Fruit fly (Drosophila melanogaster) whole organism, embryonic: Measurements from ENCODE around the gene schlank.

Experiments
- CG12391 ChIP-seq: fragments of 200-800 bp; sonication (Bioruptor generic); optimal IDR thresholded peaks from 3 replicates; lab custom pipeline; 2018; ENCODE audit warnings: missing biosample characterization, mild to moderate bottlenecking, missing genetic modification characterization, moderate library complexity
- CG15514 ChIP-seq: fragments of 200-800 bp; sonication (Bioruptor generic); optimal IDR thresholded peaks from 3 replicates; lab custom pipeline; 2017; ENCODE audit warnings: missing biosample characterization, missing genetic modification characterization, mild to moderate bottlenecking, moderate library complexity, missing genetic modification reagents
- CG16813 ChIP-seq: fragments of 200-800 bp; sonication (Bioruptor generic); IDR thresholded peaks from 3 replicates; pipeline ENCODE4 v1.3.6; 2022; ENCODE audit warnings: missing biosample characterization, missing genetic modification characterization; ENCODE audit not compliant: partially characterized antibody
- CG16815 ChIP-seq: fragments of 200-800 bp; sonication (Bioruptor generic); optimal IDR thresholded peaks from 3 replicates; lab custom pipeline; 2017; ENCODE audit warnings: missing biosample characterization, mild to moderate bottlenecking, missing genetic modification characterization
- CG18619 ChIP-seq: fragments of 200-800 bp; sonication (Bioruptor generic); optimal IDR thresholded peaks from 3 replicates; lab custom pipeline; 2017; ENCODE audit warnings: missing biosample characterization, mild to moderate bottlenecking, missing genetic modification characterization
- CG2129 ChIP-seq: fragments of 200-800 bp; sonication (Bioruptor generic); IDR thresholded peaks from 2 replicates; pipeline ENCODE4 v1.3.6; 2022; ENCODE audit warnings: missing biosample characterization, missing genetic modification characterization; ENCODE audit not compliant: partially characterized antibody
- CG34224 ChIP-seq: fragments of 200-800 bp; sonication (Bioruptor generic); IDR thresholded peaks from 3 replicates; pipeline ENCODE4 v1.3.6; 2022; ENCODE audit warnings: missing biosample characterization, missing genetic modification characterization; ENCODE audit not compliant: partially characterized antibody
- CG42726 ChIP-seq: fragments of 200-800 bp; sonication (Bioruptor generic); IDR thresholded peaks from 2 replicates; pipeline ENCODE4 v1.3.6; 2022; ENCODE audit warnings: missing biosample characterization, missing genetic modification characterization; ENCODE audit not compliant: partially characterized antibody
- CG4360 ChIP-seq: fragments of 200-800 bp; sonication (Bioruptor generic); IDR thresholded peaks from 2 replicates; pipeline ENCODE4 v1.3.6; 2022; ENCODE audit warnings: missing biosample characterization, missing genetic modification characterization
- CG4404 ChIP-seq: fragments of 200-800 bp; sonication (Bioruptor generic); IDR thresholded peaks from 2 replicates; pipeline ENCODE4 v1.3.6; 2022; ENCODE audit warnings: missing biosample characterization, missing genetic modification characterization
- CG4707 ChIP-seq: fragments of 200-800 bp; sonication (Bioruptor generic); optimal IDR thresholded peaks from 2 replicates; lab custom pipeline; 2018; ENCODE audit warnings: missing biosample characterization, mild to moderate bottlenecking, missing genetic modification characterization, moderate library complexity
- CG5180 ChIP-seq: fragments of 200-800 bp; sonication (Bioruptor generic); optimal IDR thresholded peaks from 3 replicates; lab custom pipeline; 2017; ENCODE audit warnings: missing biosample characterization, missing genetic modification characterization, mild to moderate bottlenecking, moderate library complexity, missing genetic modification reagents
- CG7963 ChIP-seq: fragments of 200-800 bp; sonication (Bioruptor generic); IDR thresholded peaks from 3 replicates; pipeline ENCODE4 v1.3.6; 2022; ENCODE audit warnings: missing biosample characterization, missing genetic modification characterization; ENCODE audit not compliant: partially characterized antibody
- CG9437 ChIP-seq: fragments of 200-800 bp; sonication (Bioruptor generic); optimal IDR thresholded peaks from 2 replicates; lab custom pipeline; 2018; ENCODE audit warnings: missing biosample characterization, mild to moderate bottlenecking, missing genetic modification characterization
- Dll ChIP-seq: fragments of 200-800 bp; sonication (Bioruptor generic); IDR thresholded peaks from 4 replicates; pipeline ENCODE4 v1.3.6; 2022; ENCODE audit warnings: missing biosample characterization, missing genetic modification characterization; ENCODE audit not compliant: partially characterized antibody
- Doc3 ChIP-seq: fragments of 200-800 bp; sonication (Bioruptor generic); IDR thresholded peaks from 3 replicates; pipeline ENCODE4 v1.3.6; 2022; ENCODE audit warnings: missing biosample characterization, missing genetic modification characterization; ENCODE audit not compliant: partially characterized antibody
- Dp ChIP-seq: fragments of 200-800 bp; sonication (Bioruptor generic); optimal IDR thresholded peaks from 2 replicates; lab custom pipeline; 2018; ENCODE audit warnings: missing biosample characterization, mild to moderate bottlenecking, missing genetic modification characterization, moderate library complexity
- Dref ChIP-seq: fragments of 200-800 bp; sonication (Bioruptor generic); IDR thresholded peaks from 2 replicates; pipeline ENCODE4 v1.3.6; 2022; ENCODE audit warnings: missing biosample characterization, missing genetic modification characterization
- Ets97D ChIP-seq: fragments of 200-800 bp; sonication (Bioruptor generic); optimal IDR thresholded peaks from 3 replicates; lab custom pipeline; 2016; ENCODE audit warnings: missing biosample characterization, missing genetic modification characterization
- Hmr ChIP-seq: fragments of 200-800 bp; sonication (Bioruptor generic); optimal IDR thresholded peaks from 3 replicates; lab custom pipeline; 2017; ENCODE audit warnings: mild to moderate bottlenecking, missing biosample characterization, missing genetic modification reagents, missing genetic modification characterization
- Jarid2 ChIP-seq: fragments of 200-800 bp; sonication (Bioruptor generic); optimal IDR thresholded peaks from 3 replicates; lab custom pipeline; 2017; ENCODE audit warnings: mild to moderate bottlenecking, missing biosample characterization, missing genetic modification reagents, missing genetic modification characterization
- Myb ChIP-seq: fragments of 200-800 bp; sonication (Bioruptor generic); optimal IDR thresholded peaks from 2 replicates; lab custom pipeline; 2016; ENCODE audit warnings: missing biosample characterization, missing genetic modification characterization
- Pdp1 ChIP-seq, 2 experiments: fragments of 200-800 bp; sonication (Bioruptor generic); optimal IDR thresholded peaks; 3 replicates each; lab custom pipeline; 2016; ENCODE audit warnings: missing biosample characterization in 2 of 2, missing genetic modification characterization in 2 of 2, mild to moderate bottlenecking in 1 of 2, moderate library complexity in 1 of 2
- Rfx ChIP-seq: fragments of 200-800 bp; sonication (Bioruptor generic); IDR thresholded peaks from 2 replicates; pipeline ENCODE4 v1.3.6; 2022; ENCODE audit warnings: missing biosample characterization, missing genetic modification characterization
- Scr ChIP-seq: fragments of 200-800 bp; sonication (Bioruptor generic); IDR thresholded peaks from 2 replicates; pipeline ENCODE4 v1.3.6; 2022; ENCODE audit warnings: missing biosample characterization, missing genetic modification characterization; ENCODE audit not compliant: partially characterized antibody
- Sry-δ ChIP-seq: fragments of 200-800 bp; sonication (Bioruptor generic); optimal IDR thresholded peaks from 2 replicates; lab custom pipeline; 2016; ENCODE audit warnings: missing biosample characterization, missing genetic modification characterization
- Taf1 ChIP-seq: fragments of 200-800 bp; sonication (Bioruptor generic); IDR thresholded peaks from 2 replicates; pipeline ENCODE4 v1.3.6; 2022; ENCODE audit warnings: missing biosample characterization, missing genetic modification characterization
- Usf ChIP-seq: fragments of 200-800 bp; sonication (Bioruptor generic); optimal IDR thresholded peaks from 2 replicates; lab custom pipeline; 2017; ENCODE audit warnings: missing genotype, missing biosample characterization, missing genetic modification characterization
- amos ChIP-seq: fragments of 200-800 bp; sonication (Bioruptor generic); IDR thresholded peaks from 2 replicates; pipeline ENCODE4 v1.3.6; 2022; ENCODE audit warnings: missing biosample characterization, missing genetic modification characterization; ENCODE audit not compliant: partially characterized antibody
- ato ChIP-seq: fragments of 200-800 bp; sonication (Bioruptor generic); IDR thresholded peaks from 2 replicates; pipeline ENCODE4 v1.3.6; 2022; ENCODE audit warnings: missing biosample characterization, missing genetic modification characterization; ENCODE audit not compliant: partially characterized antibody
- chinmo ChIP-seq: fragments of 200-800 bp; sonication (Bioruptor generic); IDR thresholded peaks from 4 replicates; pipeline ENCODE4 v1.3.6; 2022; ENCODE audit warnings: missing biosample characterization, missing genetic modification characterization; ENCODE audit not compliant: partially characterized antibody
- dmrt99B ChIP-seq: fragments of 200-800 bp; sonication (Bioruptor generic); optimal IDR thresholded peaks from 2 replicates; lab custom pipeline; 2018; ENCODE audit warnings: missing biosample characterization, mild to moderate bottlenecking, missing genetic modification characterization, moderate library complexity
- exex ChIP-seq: fragments of 200-800 bp; sonication (Bioruptor generic); optimal IDR thresholded peaks from 4 replicates; lab custom pipeline; 2018; ENCODE audit warnings: missing biosample characterization, mild to moderate bottlenecking, missing genetic modification characterization, moderate library complexity
- gem ChIP-seq: fragments of 200-800 bp; sonication (Bioruptor generic); optimal IDR thresholded peaks from 2 replicates; lab custom pipeline; 2019; ENCODE audit warnings: missing biosample characterization, mild to moderate bottlenecking, missing genetic modification characterization, moderate library complexity
- hbn ChIP-seq: fragments of 200-800 bp; sonication (Bioruptor generic); IDR thresholded peaks from 2 replicates; pipeline ENCODE4 v1.3.6; 2022; ENCODE audit warnings: missing biosample characterization, missing genetic modification characterization; ENCODE audit not compliant: partially characterized antibody
- klu ChIP-seq: fragments of 200-800 bp; sonication (Bioruptor generic); IDR thresholded peaks from 2 replicates; pipeline ENCODE4 v1.3.6; 2022; ENCODE audit warnings: missing biosample characterization, missing genetic modification characterization
- lab ChIP-seq: fragments of 200-800 bp; sonication (Bioruptor generic); optimal IDR thresholded peaks from 3 replicates; lab custom pipeline; 2017; ENCODE audit warnings: missing biosample characterization, missing genetic modification characterization, mild to moderate bottlenecking, moderate library complexity, missing genetic modification reagents
- mam ChIP-seq: fragments of 200-800 bp; sonication (Bioruptor generic); optimal IDR thresholded peaks from 3 replicates; lab custom pipeline; 2016; ENCODE audit warnings: missing biosample characterization, missing genetic modification characterization
- mirr ChIP-seq: fragments of 200-800 bp; sonication (Bioruptor generic); optimal IDR thresholded peaks from 3 replicates; lab custom pipeline; 2018; ENCODE audit warnings: missing biosample characterization, mild to moderate bottlenecking, missing genetic modification characterization
- nom ChIP-seq: fragments of 200-800 bp; sonication (Bioruptor generic); optimal IDR thresholded peaks from 2 replicates; lab custom pipeline; 2017; ENCODE audit warnings: missing biosample characterization, missing genetic modification characterization, mild to moderate bottlenecking, moderate library complexity, missing genetic modification reagents
- sens ChIP-seq: fragments of 200-800 bp; sonication (Bioruptor generic); peaks from one replicate; lab custom pipeline; 2016; ENCODE audit warnings: missing biosample characterization, missing genetic modification characterization
- sens-2 ChIP-seq: fragments of 200-800 bp; sonication (Bioruptor generic); IDR thresholded peaks from 2 replicates; pipeline ENCODE4 v1.3.6; 2022; ENCODE audit warnings: missing biosample characterization, missing genetic modification characterization
- sna ChIP-seq: fragments of 200-800 bp; sonication (Bioruptor generic); IDR thresholded peaks from 2 replicates; pipeline ENCODE4 v1.3.6; 2022; ENCODE audit warnings: missing biosample characterization, missing genetic modification characterization; ENCODE audit not compliant: partially characterized antibody
- stwl ChIP-seq: fragments of 200-800 bp; sonication (Bioruptor generic); optimal IDR thresholded peaks from 3 replicates; lab custom pipeline; 2018; ENCODE audit warnings: missing biosample characterization, mild to moderate bottlenecking, missing genetic modification characterization, moderate library complexity
- sug ChIP-seq: fragments of 200-800 bp; optimal IDR thresholded peaks from 2 replicates; lab custom pipeline; 2019; ENCODE audit warnings: missing biosample characterization, mild to moderate bottlenecking, missing genetic modification characterization, moderate library complexity
- tin ChIP-seq: fragments of 200-800 bp; sonication (Bioruptor generic); optimal IDR thresholded peaks from 3 replicates; lab custom pipeline; 2016; ENCODE audit warnings: missing biosample characterization, missing genetic modification characterization
- trem ChIP-seq: fragments of 200-800 bp; optimal IDR thresholded peaks from 3 replicates; lab custom pipeline; 2019; ENCODE audit warnings: missing biosample characterization, mild to moderate bottlenecking, missing genetic modification characterization, moderate library complexity
- usp ChIP-seq: fragments of >200 bp; optimal IDR thresholded peaks from 2 replicates; lab custom pipeline; 2017; ENCODE audit warnings: missing biosample characterization, missing genetic modification characterization
- vnd ChIP-seq: fragments of 200-800 bp; sonication (Bioruptor generic); IDR thresholded peaks from 3 replicates; pipeline ENCODE4 v1.3.6; 2022; ENCODE audit warnings: missing biosample characterization, missing genetic modification characterization; ENCODE audit not compliant: partially characterized antibody
- yki ChIP-seq: fragments of >200 bp; optimal IDR thresholded peaks from 3 replicates; lab custom pipeline; 2018

Gene schlank

DNA sequence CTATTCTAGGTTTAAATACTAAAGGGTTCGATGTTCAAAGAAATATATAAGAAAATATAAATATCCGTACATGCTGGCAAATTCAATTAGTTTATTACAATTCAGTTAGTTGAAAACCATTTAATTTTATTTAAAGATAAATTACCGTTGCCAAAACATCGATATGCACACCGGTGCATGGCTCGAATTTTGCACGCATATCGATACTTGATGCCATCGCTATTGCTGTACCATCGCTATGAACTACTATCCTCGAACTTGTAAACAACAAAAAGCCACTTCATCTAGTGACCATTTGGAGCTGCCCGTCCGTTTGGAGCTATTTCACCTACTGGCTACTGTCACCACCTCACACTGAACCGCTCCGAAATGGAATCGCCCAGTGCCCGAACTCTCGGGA, 6.1 kb downstream of the schlank start, which contains the start of gene Josd (continued):
- TF ChIP-seq vnd (GFP tag; lab: Robert Waterston, UW) (peak; percentile 67), CG2129 (GFP tag; lab: Robert Waterston, UW) (peak; percentile 74; the same call in 1 of the 2 replicates), Myb (peak; percentile 75), sna (GFP tag; lab: Robert Waterston, UW) (peak; percentile 69; the same call in 1 of the 2 replicates), Hmr (GFP tag; lab: Kevin White, UChicago) (peak; percentile 27), dmrt99B (no peak), Sry-δ (GFP tag; lab: Kevin White, UChicago) (peak; percentile 90), Dll (peak; percentile 87), Scr (GFP tag; lab: Robert Waterston, UW) (peak; percentile 86), Rfx (GFP tag; lab: Robert Waterston, UW) (peak; percentile 50), CG15514 (GFP tag; lab: Kevin White, UChicago) (peak; percentile 93), CG18619 (GFP tag; lab: Kevin White, UChicago) (no peak), tin (GFP tag; lab: Kevin White, UChicago) (no peak), CG34224 (GFP tag; lab: Robert Waterston, UW) (peak; percentile 85), CG16813 (GFP tag; lab: Robert Waterston, UW) (peak; percentile 85), nom (GFP tag; lab: Kevin White, UChicago) (no peak), Taf1 (no peak), Dp (GFP tag; lab: Kevin White, UChicago) (peak; percentile 15), sens (GFP tag; lab: Kevin White, UChicago) (peak; percentile 16), CG12391 (tag; lab: Kevin White, UChicago) (peak; percentile 23), yki (lab: Kevin White, UChicago) (no peak), CG5180 (GFP tag; lab: Kevin White, UChicago) (no peak), CG4404 (GFP tag; lab: Robert Waterston, UW) (no peak), Doc3 (GFP tag; lab: Robert Waterston, UW) (peak; percentile 77), CG7963 (peak; percentile 70; the same call in 2 of the 3 replicates), amos (GFP tag; lab: Robert Waterston, UW) (peak; percentile 92), Ets97D (GFP tag; lab: Kevin White, UChicago) (peak; percentile 31), stwl (tag; lab: Kevin White, UChicago) (peak; percentile 48), CG4707 (GFP tag; lab: Kevin White, UChicago) (no peak), CG42726 (peak; percentile 68; the same call in 1 of the 2 replicates), ato (GFP tag; lab: Robert Waterston, UW) (peak; percentile 50; the same call in 1 of the 2 replicates), lab (GFP tag; lab: Kevin White, UChicago) (peak; percentile 1), Dref (peak; percentile 81), trem (tag; lab: Kevin White, UChicago) (peak; percentile 6), CG4360 (GFP tag; lab: Robert Waterston, UW) (no peak), mam (peak; percentile 23), Usf (GFP tag; lab: Kevin White, UChicago) (no peak), hbn (GFP tag; lab: Robert Waterston, UW) (peak; percentile 87)

DNA sequence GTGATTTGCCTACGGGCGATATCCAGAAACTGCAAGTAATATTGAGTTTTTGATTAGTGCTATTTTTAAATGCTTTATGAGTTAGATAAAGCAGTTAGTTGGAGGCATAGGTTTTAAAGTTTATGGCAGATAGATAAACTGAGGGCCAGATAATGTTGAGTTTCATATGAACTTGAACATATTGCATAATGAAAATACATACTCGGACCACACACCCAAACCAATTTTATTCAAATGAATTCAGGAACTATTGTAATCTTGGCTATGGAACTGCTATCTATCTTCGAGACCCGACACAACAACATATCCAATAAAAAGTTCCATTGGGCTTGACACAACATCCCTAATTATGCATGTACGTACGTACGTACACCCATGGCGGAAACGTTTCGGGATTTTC, 7.3 kb downstream of the schlank start:
- TF ChIP-seq Pdp1 (GFP tag; optimal IDR thresholded peaks at IDR 0.05; lab: Kevin White, UChicago) (peak in 1 of 2 experiments; percentile 73), chinmo (no peak), CG16815 (no peak), exex (tag; lab: Kevin White, UChicago) (peak; percentile 37), sens-2 (GFP tag; lab: Robert Waterston, UW) (no peak), mirr (GFP tag; lab: Kevin White, UChicago) (peak; percentile 66), sug (peak; percentile 3), CG9437 (GFP tag; lab: Kevin White, UChicago) (no peak), gem (tag; lab: Kevin White, UChicago) (no peak), usp (GFP tag; lab: Kevin White, UChicago) (no peak), Jarid2 (GFP tag; lab: Kevin White, UChicago) (no peak), klu (GFP tag; lab: Robert Waterston, UW) (no peak)
